Worm (Caenorhabditis elegans) whole organism, L1 larva: ENCODE measurements around the gene cdka-1.

Experiments used
- C34B4.2 ChIP-seq: sonication (generic microtip); optimal IDR thresholded peaks from 2 replicates; lab custom pipeline; 2017; ENCODE audit warnings: mild to moderate bottlenecking, missing genetic modification characterization, missing compliant biosample characterization
- F16B12.6 ChIP-seq: fragments of 150-350 bp; optimal IDR thresholded peaks from 2 replicates; lab custom pipeline; 2014; ENCODE audit warnings: missing biosample characterization, missing genetic modification characterization
- aha-1 ChIP-seq: fragments of 150-350 bp; optimal IDR thresholded peaks from 2 replicates; lab custom pipeline; 2014; ENCODE audit warnings: missing biosample characterization, missing genetic modification characterization
- alr-1 ChIP-seq: fragments of 200-800 bp; sonication (Bioruptor generic); optimal IDR thresholded peaks from 2 replicates; lab custom pipeline; 2018; ENCODE audit warnings: borderline replicate concordance, mild to moderate bottlenecking, missing genetic modification characterization, missing compliant biosample characterization
- ama-1 ChIP-seq: fragments of 150-350 bp; optimal IDR thresholded peaks from 2 replicates; lab custom pipeline; 2014
- blmp-1 ChIP-seq: fragments of 150-350 bp; optimal IDR thresholded peaks from 2 replicates; lab custom pipeline; 2014; ENCODE audit warnings: missing biosample characterization, missing genetic modification characterization
- ceh-63 ChIP-seq: fragments of 200-800 bp; sonication (Bioruptor generic); optimal IDR thresholded peaks from 2 replicates; lab custom pipeline; 2018; ENCODE audit warnings: mild to moderate bottlenecking, missing genetic modification characterization, missing compliant biosample characterization
- ceh-82 ChIP-seq, 3 experiments: fragments of 150-350 bp in 1 of 3; sonication (generic microtip) in 2 of 3; optimal IDR thresholded peaks; 2 replicates each; lab custom pipeline; 2014 to 2017; ENCODE audit warnings: missing biosample characterization in 3 of 3, missing genetic modification characterization in 3 of 3
- ceh-88 ChIP-seq: fragments of 200-800 bp; sonication (Bioruptor generic); IDR thresholded peaks from 2 replicates; pipeline ENCODE4 v1.3.6; 2022; ENCODE audit warnings: missing genetic modification characterization, missing compliant biosample characterization
- ces-1 ChIP-seq: fragments of 150-350 bp; optimal IDR thresholded peaks from 2 replicates; lab custom pipeline; 2014; ENCODE audit warnings: missing biosample characterization, missing genetic modification reagents, missing genetic modification characterization
- dpl-1 ChIP-seq, 3 experiments: fragments of 150-350 bp in 2 of 3; sonication (generic microtip) in 1 of 3; optimal IDR thresholded peaks; 2 replicates each; lab custom pipeline; 2014 to 2017; ENCODE audit warnings: missing biosample characterization in 3 of 3, missing genetic modification characterization in 3 of 3, missing genetic modification reagents in 3 of 3
- dsc-1 ChIP-seq: sonication (generic microtip); optimal IDR thresholded peaks from 2 replicates; lab custom pipeline; 2016; ENCODE audit warnings: mild to moderate bottlenecking, missing genetic modification characterization, missing compliant biosample characterization
- efl-1 ChIP-seq, 4 experiments: fragments of 150-350 bp; optimal IDR thresholded peaks in 3 of 4; peaks in 1 of 4; 1 replicate in 1 of 4; 2 replicates in 3 of 4; lab custom pipeline; 2014; ENCODE audit warnings: missing biosample characterization in 2 of 4, missing genetic modification characterization in 2 of 4, missing genetic modification reagents in 2 of 4
- efl-3 ChIP-seq: fragments of 200-800 bp; sonication (Bioruptor generic); optimal IDR thresholded peaks from 2 replicates; lab custom pipeline; 2018; ENCODE audit warnings: mild to moderate bottlenecking, missing genetic modification characterization, missing compliant biosample characterization
- elt-2 ChIP-seq: sonication (generic microtip); optimal IDR thresholded peaks from 2 replicates; lab custom pipeline; 2016; ENCODE audit warnings: missing genetic modification characterization, mild to moderate bottlenecking, inconsistent platforms, missing compliant biosample characterization, missing genetic modification reagents
- fkh-4 ChIP-seq: sonication (generic microtip); optimal IDR thresholded peaks from 2 replicates; lab custom pipeline; 2016; ENCODE audit warnings: missing compliant biosample characterization, missing genetic modification characterization, borderline replicate concordance
- grh-1 ChIP-seq: fragments of 200-800 bp; sonication (Bioruptor generic); IDR thresholded peaks from 2 replicates; pipeline ENCODE4 v1.3.6; 2022; ENCODE audit warnings: missing genetic modification reagents, missing genetic modification characterization, missing compliant biosample characterization
- hlh-17 ChIP-seq: fragments of 200-800 bp; sonication (Bioruptor generic); optimal IDR thresholded peaks from 2 replicates; lab custom pipeline; 2018; ENCODE audit warnings: missing genetic modification characterization, mild to moderate bottlenecking, missing compliant biosample characterization, moderate library complexity, borderline replicate concordance
- irx-1 ChIP-seq: sonication (generic microtip); optimal IDR thresholded peaks from 2 replicates; lab custom pipeline; 2016; ENCODE audit warnings: missing genetic modification characterization, missing compliant biosample characterization
- isw-1 ChIP-seq: fragments of 200-800 bp; sonication (Bioruptor generic); IDR thresholded peaks from 2 replicates; pipeline ENCODE4 v1.3.6; 2022; ENCODE audit warnings: missing genetic modification characterization, missing compliant biosample characterization
- lin-13 ChIP-seq: fragments of 150-350 bp; optimal IDR thresholded peaks from 2 replicates; lab custom pipeline; 2014; ENCODE audit warnings: missing biosample characterization, missing genetic modification reagents, missing genetic modification characterization
- lin-14 ChIP-seq: fragments of 200-800 bp; sonication (Bioruptor generic); optimal IDR thresholded peaks from 2 replicates; lab custom pipeline; 2018; ENCODE audit warnings: mild to moderate bottlenecking, missing genetic modification characterization, moderate library complexity, missing compliant biosample characterization
- lin-15B ChIP-seq: fragments of 150-350 bp; sonication (generic microtip); optimal IDR thresholded peaks from 3 replicates; lab custom pipeline; 2014; ENCODE audit warnings: missing biosample characterization, missing genetic modification characterization
- lin-35 ChIP-seq, 2 experiments: fragments of 150-350 bp; optimal IDR thresholded peaks; 2 replicates each; lab custom pipeline; 2014; ENCODE audit warnings: missing biosample characterization in 2 of 2, missing genetic modification characterization in 2 of 2, missing genetic modification reagents in 2 of 2
- lir-3 ChIP-seq: sonication (generic microtip); optimal IDR thresholded peaks from 2 replicates; lab custom pipeline; 2016; ENCODE audit warnings: mild to moderate bottlenecking, missing genetic modification characterization, moderate library complexity, missing compliant biosample characterization; ENCODE audit not compliant: poor library complexity
- lsy-2 ChIP-seq, 2 experiments: fragments of 150-350 bp; optimal IDR thresholded peaks; 2 replicates each; lab custom pipeline; 2014; ENCODE audit warnings: missing biosample characterization in 2 of 2, missing genetic modification characterization in 2 of 2
- mef-2 ChIP-seq: fragments of 150-350 bp; optimal IDR thresholded peaks from 2 replicates; lab custom pipeline; 2014; ENCODE audit warnings: missing biosample characterization, missing genetic modification characterization
- mep-1 ChIP-seq: fragments of 150-350 bp; optimal IDR thresholded peaks from 2 replicates; lab custom pipeline; 2014; ENCODE audit warnings: missing biosample characterization, missing genetic modification characterization
- nhr-11 ChIP-seq: fragments of 150-350 bp; optimal IDR thresholded peaks from 2 replicates; lab custom pipeline; 2014; ENCODE audit warnings: missing biosample characterization, missing genetic modification characterization
- nhr-20 ChIP-seq: sonication (generic microtip); optimal IDR thresholded peaks from 2 replicates; lab custom pipeline; 2016; ENCODE audit warnings: mild to moderate bottlenecking, missing genetic modification characterization, missing compliant biosample characterization
- nhr-237 ChIP-seq: fragments of 150-350 bp; optimal IDR thresholded peaks from 2 replicates; lab custom pipeline; 2014; ENCODE audit warnings: missing biosample characterization, missing genetic modification characterization
- nhr-47 ChIP-seq: sonication (generic microtip); optimal IDR thresholded peaks from 2 replicates; lab custom pipeline; 2016; ENCODE audit warnings: mild to moderate bottlenecking, missing genetic modification characterization, moderate library complexity, missing compliant biosample characterization
- nhr-71 ChIP-seq: sonication (generic microtip); optimal IDR thresholded peaks from 2 replicates; lab custom pipeline; 2016; ENCODE audit warnings: mild to moderate bottlenecking, missing genetic modification characterization, moderate library complexity, missing compliant biosample characterization
- nhr-77 ChIP-seq: fragments of 150-350 bp; optimal IDR thresholded peaks from 2 replicates; lab custom pipeline; 2014; ENCODE audit warnings: missing biosample characterization, missing genetic modification characterization
- nhr-85 ChIP-seq: sonication (generic microtip); peaks from one replicate; lab custom pipeline; 2016; ENCODE audit warnings: missing genetic modification characterization, inconsistent platforms, missing compliant biosample characterization
- nhr-90 ChIP-seq: sonication (generic microtip); optimal IDR thresholded peaks from 2 replicates; lab custom pipeline; 2016; ENCODE audit warnings: mild to moderate bottlenecking, missing genetic modification characterization, missing compliant biosample characterization; ENCODE audit not compliant: poor library complexity
- pag-3 ChIP-seq: sonication (generic microtip); optimal IDR thresholded peaks from 2 replicates; lab custom pipeline; 2017; ENCODE audit warnings: missing genetic modification characterization, mild to moderate bottlenecking, missing compliant biosample characterization, antibody characterized with exemption, borderline replicate concordance; ENCODE audit not compliant: insufficient read depth
- pqm-1 ChIP-seq: sonication (generic microtip); optimal IDR thresholded peaks from 3 replicates; lab custom pipeline; 2017; ENCODE audit warnings: missing biosample characterization, missing genetic modification characterization
- rnt-1 ChIP-seq: sonication (generic microtip); optimal IDR thresholded peaks from 2 replicates; lab custom pipeline; 2016; ENCODE audit warnings: mild to moderate bottlenecking, missing genetic modification characterization, moderate library complexity, missing compliant biosample characterization
- skn-1 ChIP-seq: fragments of 150-350 bp; optimal IDR thresholded peaks from 2 replicates; lab custom pipeline; 2014; ENCODE audit warnings: missing biosample characterization, missing genetic modification characterization
- snu-23 ChIP-seq: sonication (generic microtip); optimal IDR thresholded peaks from 2 replicates; lab custom pipeline; 2016; ENCODE audit warnings: missing genetic modification characterization, missing compliant biosample characterization
- sox-4 ChIP-seq: sonication (generic microtip); optimal IDR thresholded peaks from 2 replicates; lab custom pipeline; 2016; ENCODE audit warnings: missing genetic modification characterization, missing compliant biosample characterization
- sptf-1 ChIP-seq: fragments of 150-350 bp; optimal IDR thresholded peaks from 2 replicates; lab custom pipeline; 2014; ENCODE audit warnings: missing biosample characterization, missing genetic modification characterization
- sup-37 ChIP-seq: fragments of 200-800 bp; sonication (Bioruptor generic); optimal IDR thresholded peaks from 2 replicates; lab custom pipeline; 2018; ENCODE audit warnings: mild to moderate bottlenecking, missing genetic modification characterization, missing compliant biosample characterization
- swsn-7 ChIP-seq: sonication (generic microtip); optimal IDR thresholded peaks from 2 replicates; lab custom pipeline; 2016; ENCODE audit warnings: missing genetic modification characterization, missing compliant biosample characterization
- tbx-2 ChIP-seq: sonication (generic microtip); optimal IDR thresholded peaks from 2 replicates; lab custom pipeline; 2016; ENCODE audit warnings: missing genetic modification characterization, missing compliant biosample characterization
- tlp-1 ChIP-seq: fragments of 150-350 bp; optimal IDR thresholded peaks from 2 replicates; lab custom pipeline; 2014; ENCODE audit warnings: missing biosample characterization, missing genetic modification characterization
- unc-130 ChIP-seq: fragments of 150-350 bp; optimal IDR thresholded peaks from 2 replicates; lab custom pipeline; 2017; ENCODE audit warnings: missing biosample characterization, missing genetic modification characterization, inconsistent platforms
- unc-62 ChIP-seq: fragments of 150-350 bp; optimal IDR thresholded peaks from 2 replicates; lab custom pipeline; 2014; ENCODE audit warnings: missing biosample characterization, missing genetic modification reagents, missing genetic modification characterization
- vab-15 ChIP-seq: sonication (generic microtip); optimal IDR thresholded peaks from 2 replicates; lab custom pipeline; 2017; ENCODE audit warnings: missing genotype, mild to moderate bottlenecking, missing genetic modification characterization, missing compliant biosample characterization
- xbp-1 ChIP-seq: sonication (generic microtip); optimal IDR thresholded peaks from 2 replicates; lab custom pipeline; 2016; ENCODE audit warnings: missing genetic modification characterization, missing compliant biosample characterization

The cdka-1 gene

DNA sequence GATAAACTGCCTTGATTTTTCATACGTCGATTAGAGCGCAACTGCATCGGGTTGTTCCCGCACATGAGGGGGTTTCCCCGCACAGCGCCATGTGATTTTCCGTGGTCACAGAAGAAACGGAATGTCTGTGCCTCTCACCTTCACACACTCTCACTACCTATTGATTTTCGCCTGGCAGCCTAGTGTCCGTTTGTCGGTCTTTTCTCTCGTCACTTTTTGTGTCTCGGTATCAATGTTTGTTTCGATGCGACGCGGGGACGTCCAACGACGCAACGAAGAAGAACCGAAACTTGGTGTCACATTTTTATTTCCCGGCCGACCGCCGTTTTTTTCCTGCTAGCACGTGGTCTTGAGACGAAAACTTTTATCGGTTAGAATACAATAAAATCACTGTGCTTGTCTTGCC lies 9.2 kb upstream of the cdka-1 start (continued):
- peak; percentile 90 for TF ChIP-seq rnt-1 (tag; lab: Kevin White, UChicago)
- TF ChIP-seq lsy-2 (tag; optimal IDR thresholded peaks at IDR 0.05; lab: Kevin White, UChicago) = peak; percentile 83 to 95
- TF ChIP-seq lin-13 (GFP tag; lab: Kevin White, UChicago) = peak; percentile 91
- TF ChIP-seq efl-1 (optimal IDR thresholded peaks at IDR 0.05; lab: Kevin White, UChicago) = peak; percentile 86 to 91
- TF ChIP-seq efl-1 (GFP tag; optimal IDR thresholded peaks at IDR 0.05 in 1 of 2; lab: Kevin White, UChicago) = peak; percentile 72 to 97
- TF ChIP-seq mep-1 (tag; lab: Kevin White, UChicago) = peak; percentile 96
- TF ChIP-seq fkh-4 (tag; lab: Kevin White, UChicago) = peak; percentile 44
- TF ChIP-seq nhr-47 = peak; percentile 94
- TF ChIP-seq lin-15B (tag; lab: Kevin White, UChicago) = peak; percentile 60
- TF ChIP-seq F16B12.6 = peak; percentile 51
- no peak for TF ChIP-seq alr-1 (tag; lab: Kevin White, UChicago)
- peak; percentile 94 for TF ChIP-seq tbx-2
- peak; percentile 76 for TF ChIP-seq sup-37 (GFP tag; lab: Kevin White, UChicago)
- peak; percentile 83 to 91 for TF ChIP-seq lin-35 (GFP tag; optimal IDR thresholded peaks at IDR 0.05; lab: Kevin White, UChicago)
- no peak for TF ChIP-seq unc-62 (GFP tag; lab: Kevin White, UChicago)
- TF ChIP-seq ces-1 = no peak
- no peak for TF ChIP-seq ceh-63 (GFP tag; lab: Kevin White, UChicago)
- peak; percentile 40 for TF ChIP-seq pqm-1 (tag; lab: Kevin White, UChicago)
- peak; percentile 81; the same call in 1 of the 2 replicates for TF ChIP-seq ceh-88 (GFP tag; lab: Robert Waterston, UW)
- peak; percentile 89 for TF ChIP-seq xbp-1
- TF ChIP-seq C34B4.2 (tag; lab: Kevin White, UChicago) = no peak
- TF ChIP-seq dsc-1 (tag; lab: Kevin White, UChicago) = peak; percentile 73
- peak; percentile 42 for TF ChIP-seq mef-2 (tag; lab: Kevin White, UChicago)
- peak; percentile 47 to 81 (median 66) for TF ChIP-seq ceh-82 (tag; optimal IDR thresholded peaks at IDR 0.05; lab: Kevin White, UChicago)
- peak; percentile 58 for TF ChIP-seq vab-15
- peak; percentile 95 for TF ChIP-seq nhr-77 (tag; lab: Kevin White, UChicago)
- peak; percentile 81 for TF ChIP-seq isw-1
- TF ChIP-seq lin-14 = peak; percentile 100
- peak; percentile 65 for TF ChIP-seq nhr-11 (tag; lab: Kevin White, UChicago)
- peak; percentile 79 for TF ChIP-seq lir-3 (tag; lab: Kevin White, UChicago)
- TF ChIP-seq sptf-1 = no peak
- no peak for TF ChIP-seq sox-4 (tag; lab: Kevin White, UChicago)
- TF ChIP-seq tlp-1 (tag; lab: Kevin White, UChicago) = no peak
- peak; percentile 81 for TF ChIP-seq skn-1 (tag; lab: Kevin White, UChicago)
- peak; percentile 72 to 78 (median 72) for TF ChIP-seq dpl-1 (GFP tag; optimal IDR thresholded peaks at IDR 0.05; lab: Kevin White, UChicago)
- TF ChIP-seq elt-2 (tag; lab: Kevin White, UChicago) = peak; percentile 90
- TF ChIP-seq, all 84 proteins: peak for 62

DNA sequence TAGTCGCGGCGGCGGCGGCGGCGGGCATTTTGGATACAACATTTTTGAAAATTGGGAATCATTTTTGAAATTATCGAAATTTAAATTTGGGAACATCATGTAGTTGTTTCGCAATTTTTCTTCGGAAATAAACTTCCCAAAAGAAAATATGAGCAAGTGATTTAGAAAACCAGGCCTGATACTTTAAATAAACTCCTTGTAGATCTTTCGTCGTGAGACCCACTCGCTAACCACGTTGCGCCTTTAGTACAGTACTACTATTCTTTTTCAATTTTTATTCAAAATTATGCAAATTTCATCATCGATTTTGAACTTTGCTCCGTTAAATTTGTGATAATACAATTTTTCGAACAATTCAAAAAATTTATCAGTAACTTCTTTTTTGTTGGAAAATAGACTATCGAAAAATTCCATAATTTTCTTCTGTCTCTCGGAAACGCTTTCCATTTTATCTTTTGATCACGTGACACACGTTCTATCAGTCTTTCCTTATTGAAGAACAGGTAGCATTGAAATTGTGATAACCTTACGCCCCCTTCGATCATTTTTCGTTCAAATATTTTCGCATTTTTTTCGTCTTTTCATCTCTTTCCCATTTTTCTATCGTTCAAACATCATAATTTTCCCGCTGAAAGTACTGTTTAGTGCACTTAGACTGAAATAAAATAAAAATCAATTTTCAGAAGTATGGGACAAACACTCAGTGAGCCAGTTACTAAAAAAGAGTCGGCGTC lies 8.6 kb upstream of the cdka-1 start, which contains the start of gene ppm-2:
Gene ppm-2, plus strand, starts transcription at position 684 of the 734 bp plus-strand sequence.
- no peak for TF ChIP-seq nhr-11 (tag; lab: Kevin White, UChicago)
- TF ChIP-seq aha-1 (tag; lab: Kevin White, UChicago) = no peak
- no peak for TF ChIP-seq nhr-71 (tag; lab: Kevin White, UChicago)
- no peak for TF ChIP-seq swsn-7 (tag; lab: Kevin White, UChicago)
- TF ChIP-seq grh-1 (GFP tag; lab: Robert Waterston, UW) = no peak
- TF ChIP-seq nhr-237 (tag; lab: Kevin White, UChicago) = no peak
- TF ChIP-seq nhr-85 (tag; lab: Kevin White, UChicago) = no peak
- no peak for TF ChIP-seq nhr-90 (tag; lab: Kevin White, UChicago)
- TF ChIP-seq efl-3 (GFP tag; lab: Kevin White, UChicago) = no peak
- peak; percentile 48 for TF ChIP-seq ama-1 (lab: Kevin White, UChicago)
- no peak for TF ChIP-seq unc-130 (tag; lab: Kevin White, UChicago)
- no peak for TF ChIP-seq hlh-17 (GFP tag; lab: Kevin White, UChicago)
- TF ChIP-seq snu-23 (GFP tag; lab: Kevin White, UChicago) = no peak
- TF ChIP-seq nhr-20 (tag; lab: Kevin White, UChicago) = peak; percentile 15
- TF ChIP-seq lsy-2 (tag; optimal IDR thresholded peaks at IDR 0.05; lab: Kevin White, UChicago) = no peak
- TF ChIP-seq irx-1 (tag; lab: Kevin White, UChicago) = no peak
- TF ChIP-seq pag-3 (tag; lab: Kevin White, UChicago) = no peak
- TF ChIP-seq blmp-1 (tag; lab: Kevin White, UChicago) = peak; percentile 69
